Fruit fly (Drosophila melanogaster): Measurements from ENCODE around the gene CG4362.

The CG4362 gene

DNA sequence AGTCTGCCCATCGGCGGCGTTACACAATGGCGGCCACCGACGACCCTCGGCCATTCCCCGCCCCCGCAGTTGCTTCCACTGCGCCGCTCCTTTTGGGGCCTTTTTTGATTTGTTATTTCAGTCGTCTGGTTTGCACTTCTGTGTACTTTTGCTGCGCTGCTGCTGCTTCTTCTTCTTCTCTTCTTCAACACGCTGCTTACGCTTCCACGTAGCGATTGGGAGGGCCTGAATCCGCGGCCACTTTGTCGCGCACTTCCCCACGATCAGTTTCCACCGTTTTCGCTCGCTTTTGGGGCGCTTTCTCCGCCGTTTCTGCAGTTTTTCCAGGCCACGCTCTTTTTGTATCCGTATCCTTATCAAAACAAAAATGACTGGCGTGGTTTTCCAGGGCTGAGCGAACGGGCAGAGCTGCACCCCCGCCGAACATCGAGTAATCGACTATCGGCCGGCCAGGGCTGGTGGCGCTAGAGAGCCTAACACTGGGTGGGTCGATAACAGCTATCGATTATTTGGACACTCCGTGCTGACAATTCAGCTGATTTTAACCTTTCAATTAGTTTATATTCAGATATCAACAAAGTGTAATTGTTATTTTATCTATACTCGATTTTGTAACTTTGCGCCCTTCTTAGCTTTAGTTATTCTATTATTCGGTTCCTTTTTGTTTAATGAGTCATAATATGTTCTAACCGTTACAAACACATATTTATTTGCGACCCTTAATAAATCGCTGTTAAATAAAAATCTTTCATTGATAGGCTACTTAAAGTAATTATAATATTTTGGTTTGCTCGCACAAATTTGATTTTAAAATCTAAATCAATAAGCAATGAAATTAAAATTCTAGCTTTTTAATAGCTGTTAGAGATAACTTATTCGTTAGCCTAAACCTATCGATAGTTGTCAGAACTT lies 20.5 kb upstream of the CG4362 start, which contains the start of the genes CG4360 and Sirt2 (continued):
- peak; percentile 99 for TF ChIP-seq CG7928 (GFP tag; optimal IDR thresholded peaks at IDR 0.05)
- TF ChIP-seq Dp (GFP tag; optimal IDR thresholded peaks at IDR 0.05): peak; percentile 33
- peak; percentile 44; the same call in 1 of the 2 replicates for TF ChIP-seq ssp (GFP tag; IDR thresholded peaks at IDR 0.05)
- TF ChIP-seq chn (GFP tag; optimal IDR thresholded peaks at IDR 0.05): peak; percentile 50
- peak; percentile 5 for TF ChIP-seq CG3995 (GFP tag; optimal IDR thresholded peaks at IDR 0.05)
- peak; percentile 36 for TF ChIP-seq CG4424 (GFP tag; optimal IDR thresholded peaks at IDR 0.05)
- no peak for TF ChIP-seq Hr39 (optimal IDR thresholded peaks at IDR 0.05)
- peak; percentile 32 for TF ChIP-seq CG3838 (GFP tag; optimal IDR thresholded peaks at IDR 0.05)
- TF ChIP-seq danr (GFP tag; IDR thresholded peaks at IDR 0.05): no peak
- TF ChIP-seq ab (GFP tag; optimal IDR thresholded peaks at IDR 0.05): no peak
- peak; percentile 57 for TF ChIP-seq CG17829 (tag; optimal IDR thresholded peaks at IDR 0.05)
- no peak for TF ChIP-seq CG18764 (GFP tag; optimal IDR thresholded peaks at IDR 0.05)
- no peak for TF ChIP-seq z (GFP tag; IDR thresholded peaks at IDR 0.05)
- TF ChIP-seq grn (GFP tag; optimal IDR thresholded peaks at IDR 0.05): no peak
- peak; percentile 81 for TF ChIP-seq CG4617 (GFP tag; optimal IDR thresholded peaks at IDR 0.05; ENCODE audit: borderline replicate concordance)
- no peak for TF ChIP-seq CG13296 (GFP tag; optimal IDR thresholded peaks at IDR 0.05)
- TF ChIP-seq chif (GFP tag; optimal IDR thresholded peaks at IDR 0.05): peak in 1 of 2 experiments; percentile 1
- TF ChIP-seq cato (GFP tag; optimal IDR thresholded peaks at IDR 0.05; ENCODE audit: borderline replicate concordance): no peak
- TF ChIP-seq sqz (GFP tag; optimal IDR thresholded peaks at IDR 0.05): no peak
- no peak for TF ChIP-seq sim (GFP tag; IDR thresholded peaks at IDR 0.05)
- TF ChIP-seq tio (GFP tag; optimal IDR thresholded peaks at IDR 0.05): no peak
- peak; percentile 32 for TF ChIP-seq gro (GFP tag; optimal IDR thresholded peaks at IDR 0.05)
- peak; percentile 32 for TF ChIP-seq Meics (GFP tag; optimal IDR thresholded peaks at IDR 0.05)
- peak; percentile 58 for TF ChIP-seq pum (GFP tag; optimal IDR thresholded peaks at IDR 0.05)
- peak; percentile 50 for TF ChIP-seq CG14710 (tag; optimal IDR thresholded peaks at IDR 0.05)
- peak; percentile 6 for TF ChIP-seq Hr3 (GFP tag; optimal IDR thresholded peaks at IDR 0.05)
- TF ChIP-seq CG7786 (GFP tag; optimal IDR thresholded peaks at IDR 0.05): peak; percentile 68
- TF ChIP-seq Atf6 (GFP tag; IDR thresholded peaks at IDR 0.05): peak; percentile 46; the same call in 1 of the 2 replicates
- TF ChIP-seq Antp (GFP tag; optimal IDR thresholded peaks at IDR 0.05): peak; percentile 49
- TF ChIP-seq Doc3 (GFP tag; IDR thresholded peaks at IDR 0.05; ENCODE audit: partially characterized antibody): peak; percentile 48
- peak; percentile 69 for TF ChIP-seq nerfin-2 (GFP tag; IDR thresholded peaks at IDR 0.05; ENCODE audit: partially characterized antibody)
- no peak for TF ChIP-seq dmrt11E (tag; optimal IDR thresholded peaks at IDR 0.05)
- peak; percentile 34 for TF ChIP-seq CG7839 (tag; optimal IDR thresholded peaks at IDR 0.05)
- no peak; the same call in 1 of the 2 replicates for TF ChIP-seq peb (GFP tag; IDR thresholded peaks at IDR 0.05)
- TF ChIP-seq pita (GFP tag; optimal IDR thresholded peaks at IDR 0.05): no peak
- TF ChIP-seq wdn (GFP tag; IDR thresholded peaks at IDR 0.05): no peak
- TF ChIP-seq CG16815 (GFP tag; optimal IDR thresholded peaks at IDR 0.05): peak; percentile 17
- TF ChIP-seq HLHmδ (GFP tag; optimal IDR thresholded peaks at IDR 0.05): peak; percentile 61
- TF ChIP-seq cas (GFP tag; IDR thresholded peaks at IDR 0.05): peak; percentile 56
- peak; percentile 49 for TF ChIP-seq CG3281 (GFP tag; optimal IDR thresholded peaks at IDR 0.05)
- peak; percentile 55 for TF ChIP-seq Sin3A (optimal IDR thresholded peaks at IDR 0.05)
- no peak for TF ChIP-seq CG6654 (GFP tag; optimal IDR thresholded peaks at IDR 0.05)
- TF ChIP-seq Vsx1 (GFP tag; optimal IDR thresholded peaks at IDR 0.05): no peak
- TF ChIP-seq CG2678 (tag; optimal IDR thresholded peaks at IDR 0.05): no peak
- TF ChIP-seq ttk (GFP tag; IDR thresholded peaks at IDR 0.05): no peak
- peak; percentile 85 for TF ChIP-seq CG14860 (GFP tag; IDR thresholded peaks at IDR 0.05; ENCODE audit: partially characterized antibody)
- TF ChIP-seq Dek (tag; optimal IDR thresholded peaks at IDR 0.05): no peak
- no peak for TF ChIP-seq CG3407 (GFP tag; optimal IDR thresholded peaks at IDR 0.05)
- TF ChIP-seq CG3726 (GFP tag; IDR thresholded peaks at IDR 0.05): no peak
